Worm (Caenorhabditis elegans) whole organism, L3 larva: Measurements from ENCODE around the gene F59E11.2.

Source experiments
- ceh-16 ChIP-seq: sonication (generic microtip); optimal IDR thresholded peaks from 2 replicates; lab custom pipeline; 2017; ENCODE audit warnings: missing biosample characterization, missing genetic modification characterization
- daf-12 ChIP-seq: fragments of 150-350 bp; optimal IDR thresholded peaks from 2 replicates; lab custom pipeline; 2014; ENCODE audit warnings: missing biosample characterization, missing genetic modification reagents, missing genetic modification characterization
- elt-1 ChIP-seq: fragments of 150-350 bp; optimal IDR thresholded peaks from 2 replicates; lab custom pipeline; 2014; ENCODE audit warnings: missing biosample characterization, missing genetic modification characterization
- elt-2 ChIP-seq: sonication (generic microtip); optimal IDR thresholded peaks from 2 replicates; lab custom pipeline; 2016; ENCODE audit warnings: missing genetic modification reagents, mild to moderate bottlenecking, missing genetic modification characterization, missing compliant biosample characterization

DNA sequence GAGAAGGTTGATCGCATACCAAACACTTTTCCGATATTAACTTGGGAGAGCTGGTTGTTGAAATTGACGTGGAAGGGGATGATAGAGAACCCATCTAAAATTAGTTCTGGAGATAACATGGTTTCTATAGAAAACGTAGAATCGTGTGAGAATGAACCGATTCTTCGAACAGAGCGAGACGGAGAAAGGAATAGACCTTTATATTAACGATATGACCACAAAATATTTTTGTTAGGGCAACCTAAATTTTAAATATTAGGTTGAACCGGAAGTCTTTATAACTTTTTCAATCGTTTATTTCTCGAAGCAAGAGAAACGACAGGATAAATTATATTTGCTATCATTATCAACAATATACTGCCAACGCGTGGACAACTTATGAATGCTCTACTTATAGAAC, 35.2 kb upstream of the F59E11.2 start, which contains the start of gene nhr-219:
- TF ChIP-seq daf-12 (tag; lab: Kevin White, UChicago) (no peak), elt-1 (tag; lab: Kevin White, UChicago) (no peak), elt-2 (no peak), ceh-16 (tag; lab: Kevin White, UChicago) (no peak)
